Worm (Caenorhabditis elegans) whole organism, midembryonic: Measurements from ENCODE around the gene Y54G2A.11.

Experiments used
- cog-1 ChIP-seq: sonication (generic microtip); optimal IDR thresholded peaks from 2 replicates; lab custom pipeline; 2016; ENCODE audit warnings: missing genetic modification characterization, missing compliant biosample characterization
- flt-1 ChIP-seq: fragments of 200-800 bp; sonication (Bioruptor generic); IDR thresholded peaks from 2 replicates; pipeline ENCODE4 v1.3.6; 2022; ENCODE audit warnings: missing genetic modification characterization, missing compliant biosample characterization
- med-1 ChIP-seq: sonication (generic microtip); optimal IDR thresholded peaks from 2 replicates; lab custom pipeline; 2017; ENCODE audit warnings: missing genetic modification characterization, mild to moderate bottlenecking, missing compliant biosample characterization, antibody characterized with exemption, missing genetic modification reagents; ENCODE audit not compliant: insufficient read depth
- ref-1 ChIP-seq: fragments of 200-800 bp; sonication (Bioruptor generic); conservative IDR thresholded peaks from 2 replicates; pipeline ENCODE4 v1.3.6; 2022; ENCODE audit warnings: missing genetic modification reagents, missing genetic modification characterization, missing compliant biosample characterization
- ztf-23 ChIP-seq: fragments of 200-800 bp; sonication (Bioruptor generic); IDR thresholded peaks from 2 replicates; pipeline ENCODE4 v1.3.6; 2022; ENCODE audit warnings: missing genetic modification reagents, missing genetic modification characterization, missing compliant biosample characterization

- TF ChIP-seq cog-1 (tag; lab: Kevin White, UChicago) (no peak), flt-1 (GFP tag; lab: Robert Waterston, UW) (no peak), ref-1 (GFP tag; lab: Robert Waterston, UW) (no peak), med-1 (no peak), ztf-23 (GFP tag; lab: Robert Waterston, UW) (no peak)
Measured at ce11 chrIV:2729957-2730356, 41.6 kb downstream of the Y54G2A.11 start, which contains the start of gene Y94H6A.2.
